Worm (Caenorhabditis elegans) whole organism, midembryonic: ENCODE results near the gene str-115.

ENCODE experiments used
- T22C8.4 ChIP-seq: fragments of 200-800 bp; sonication (Bioruptor generic); IDR thresholded peaks from 2 replicates; pipeline ENCODE4 v1.3.6; 2022; ENCODE audit warnings: missing genetic modification characterization, missing compliant biosample characterization
- cog-1 ChIP-seq: sonication (generic microtip); optimal IDR thresholded peaks from 2 replicates; lab custom pipeline; 2016; ENCODE audit warnings: missing genetic modification characterization, missing compliant biosample characterization
- flt-1 ChIP-seq: fragments of 200-800 bp; sonication (Bioruptor generic); IDR thresholded peaks from 2 replicates; pipeline ENCODE4 v1.3.6; 2022; ENCODE audit warnings: missing genetic modification characterization, missing compliant biosample characterization
- klf-2 ChIP-seq: fragments of 200-800 bp; sonication (Bioruptor generic); conservative IDR thresholded peaks from 2 replicates; pipeline ENCODE4 v1.3.6; 2022; ENCODE audit warnings: missing genetic modification reagents, missing genetic modification characterization, missing compliant biosample characterization
- med-1 ChIP-seq: sonication (generic microtip); optimal IDR thresholded peaks from 2 replicates; lab custom pipeline; 2017; ENCODE audit warnings: missing genetic modification characterization, mild to moderate bottlenecking, missing compliant biosample characterization, antibody characterized with exemption, missing genetic modification reagents; ENCODE audit not compliant: insufficient read depth
- ref-1 ChIP-seq: fragments of 200-800 bp; sonication (Bioruptor generic); conservative IDR thresholded peaks from 2 replicates; pipeline ENCODE4 v1.3.6; 2022; ENCODE audit warnings: missing genetic modification reagents, missing genetic modification characterization, missing compliant biosample characterization
- tab-1 ChIP-seq: fragments of 200-800 bp; sonication (Bioruptor generic); IDR thresholded peaks from 2 replicates; pipeline ENCODE4 v1.3.6; 2022; ENCODE audit warnings: missing genetic modification characterization, missing compliant biosample characterization
- ztf-23 ChIP-seq: fragments of 200-800 bp; sonication (Bioruptor generic); IDR thresholded peaks from 2 replicates; pipeline ENCODE4 v1.3.6; 2022; ENCODE audit warnings: missing genetic modification reagents, missing genetic modification characterization, missing compliant biosample characterization
- ztf-29 ChIP-seq: fragments of 200-800 bp; sonication (Bioruptor generic); IDR thresholded peaks from 2 replicates; pipeline ENCODE4 v1.3.6; 2022; ENCODE audit warnings: missing genetic modification reagents, missing genetic modification characterization, missing compliant biosample characterization

DNA sequence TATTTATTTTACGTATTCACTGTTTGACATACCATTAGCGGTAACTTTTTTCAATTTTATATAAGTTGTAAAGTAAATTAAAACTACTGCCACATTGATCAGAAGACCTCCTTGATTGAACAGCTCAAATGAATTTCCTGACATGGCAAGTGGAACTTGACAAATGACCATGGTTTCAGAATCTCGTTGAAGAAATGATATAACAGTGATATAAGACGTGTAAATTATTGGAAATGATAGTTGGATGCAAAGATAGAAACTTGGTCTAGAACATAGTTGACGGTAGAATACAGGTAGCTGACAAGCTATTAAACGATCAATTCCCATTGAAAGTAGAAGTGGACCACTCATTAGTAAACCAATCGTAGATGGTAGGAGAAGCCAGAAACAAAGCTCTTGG lies 17.1 kb upstream of the str-115 start:
- TF ChIP-seq cog-1 (tag; lab: Kevin White, UChicago), result no peak
- TF ChIP-seq med-1 (GFP tag; lab: Kevin White, UChicago), result no peak
- TF ChIP-seq flt-1 (GFP tag; lab: Robert Waterston, UW), result no peak
- no peak for TF ChIP-seq tab-1 (GFP tag; lab: Robert Waterston, UW)
- TF ChIP-seq ref-1 (GFP tag; lab: Robert Waterston, UW), result no peak
- no peak for TF ChIP-seq T22C8.4 (GFP tag; lab: Robert Waterston, UW)
- no peak for TF ChIP-seq ztf-23
- no peak for TF ChIP-seq klf-2
- TF ChIP-seq ztf-29 (GFP tag; lab: Robert Waterston, UW), result no peak
